Fruit fly (Drosophila melanogaster): ENCODE measurements around the gene CapaR.

dm6 chr3L:21533270-21533948 lies 28.6 kb downstream of the CapaR start, which contains the start of gene Mkrn1:
- TF ChIP-seq Dll (optimal IDR thresholded peaks at IDR 0.05) (no peak), psq (optimal IDR thresholded peaks at IDR 0.05) (no peak), CG8478 (optimal IDR thresholded peaks at IDR 0.05) (no peak), EcR (GFP tag; optimal IDR thresholded peaks at IDR 0.05) (no peak), pan (optimal IDR thresholded peaks at IDR 0.05) (no peak), usp (GFP tag; optimal IDR thresholded peaks at IDR 0.05) (no peak)

All from whole organism.